Worm (Caenorhabditis elegans) whole organism, L1 larva: ENCODE measurements around the gene twk-11.

Experiments
- efl-1 ChIP-seq, 4 experiments: fragments of 150-350 bp; optimal IDR thresholded peaks in 3 of 4; peaks in 1 of 4; 1 replicate in 1 of 4; 2 replicates in 3 of 4; lab custom pipeline; 2014; ENCODE audit warnings: missing biosample characterization in 2 of 4, missing genetic modification characterization in 2 of 4, missing genetic modification reagents in 2 of 4
- elt-3 ChIP-seq, 6 experiments: fragments of 150-350 bp in 1 of 6; sonication (generic microtip); optimal IDR thresholded peaks; 2 replicates each; lab custom pipeline; 2017 to 2018; ENCODE audit warnings: missing biosample characterization in 6 of 6, missing genetic modification characterization in 6 of 6, inconsistent platforms in 1 of 6
- hpl-2 ChIP-seq: fragments of 150-350 bp; optimal IDR thresholded peaks from 2 replicates; lab custom pipeline; 2014; ENCODE audit warnings: missing biosample characterization, missing genetic modification reagents, missing genetic modification characterization
- jun-1 ChIP-seq: fragments of 150-350 bp; optimal IDR thresholded peaks from 2 replicates; lab custom pipeline; 2014; ENCODE audit warnings: missing biosample characterization, missing genetic modification reagents, missing genetic modification characterization
- nhr-12 ChIP-seq: sonication (generic microtip); optimal IDR thresholded peaks from 2 replicates; lab custom pipeline; 2017; ENCODE audit warnings: missing biosample characterization, missing genetic modification characterization
- nhr-76 ChIP-seq: sonication (generic microtip); optimal IDR thresholded peaks from 2 replicates; lab custom pipeline; 2017; ENCODE audit warnings: missing biosample characterization, missing genetic modification characterization
- pqm-1 ChIP-seq: sonication (generic microtip); optimal IDR thresholded peaks from 3 replicates; lab custom pipeline; 2017; ENCODE audit warnings: missing biosample characterization, missing genetic modification characterization
- unc-30 ChIP-seq: sonication (generic microtip); optimal IDR thresholded peaks from 2 replicates; lab custom pipeline; 2017; ENCODE audit warnings: missing biosample characterization, missing genetic modification characterization

DNA sequence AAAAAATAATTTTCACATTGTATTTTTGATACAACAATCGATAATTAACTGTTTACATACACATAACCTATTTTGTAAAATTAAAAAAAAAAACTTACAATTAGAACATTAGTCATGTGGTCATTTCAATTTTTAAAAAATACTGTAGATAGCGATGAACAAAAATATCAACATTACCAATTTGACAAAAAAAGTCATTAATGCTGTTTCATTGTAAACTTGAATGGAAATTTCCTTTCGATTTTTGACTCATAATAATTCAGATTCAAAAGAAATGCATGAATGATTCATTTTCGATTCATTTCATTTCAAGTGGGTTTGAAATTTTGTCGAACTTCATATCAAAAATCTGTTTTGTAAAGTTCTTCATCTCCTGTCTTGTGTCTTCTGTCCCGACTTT, 26.9 kb downstream of the twk-11 start, which contains the start of gene C33G8.2:
- TF ChIP-seq jun-1 (no peak), nhr-12 (tag; lab: Kevin White, UChicago) (no peak), elt-3 (tag; optimal IDR thresholded peaks at IDR 0.05; lab: Kevin White, UChicago) (no peak), unc-30 (tag; lab: Kevin White, UChicago) (no peak), pqm-1 (no peak), efl-1 (optimal IDR thresholded peaks at IDR 0.05; lab: Kevin White, UChicago) (no peak), efl-1 (GFP tag; optimal IDR thresholded peaks at IDR 0.05 in 1 of 2; lab: Kevin White, UChicago) (peak in 1 of 2 experiments; percentile 31), nhr-76 (tag; lab: Kevin White, UChicago) (no peak), hpl-2 (no peak)
